Fruit fly (Drosophila melanogaster) whole organism, embryonic: ENCODE data around the gene CG10993.

Experiments used
- Adf1 ChIP-seq: fragments of 200-800 bp; sonication (Bioruptor generic); IDR thresholded peaks from 2 replicates; pipeline ENCODE4 v1.3.6; 2022; ENCODE audit warnings: missing biosample characterization, missing genetic modification characterization
- Aef1 ChIP-seq: fragments of 200-800 bp; sonication (Bioruptor generic); IDR thresholded peaks from 3 replicates; pipeline ENCODE4 v1.3.6; 2022; ENCODE audit warnings: missing biosample characterization, missing genetic modification characterization
- Antp ChIP-seq: fragments of 200-800 bp; sonication (Bioruptor generic); optimal IDR thresholded peaks from 3 replicates; lab custom pipeline; 2016; ENCODE audit warnings: missing biosample characterization, missing genetic modification characterization
- Asciz ChIP-seq: fragments of 200-800 bp; sonication (Bioruptor generic); optimal IDR thresholded peaks from 2 replicates; lab custom pipeline; 2017; ENCODE audit warnings: missing biosample characterization, mild to moderate bottlenecking, missing genetic modification characterization, missing genetic modification reagents
- CG14710 ChIP-seq: fragments of 200-800 bp; sonication (Bioruptor generic); optimal IDR thresholded peaks from 3 replicates; lab custom pipeline; 2019; ENCODE audit warnings: missing biosample characterization, mild to moderate bottlenecking, missing genetic modification characterization, moderate library complexity
- CrebB ChIP-seq: fragments of 200-800 bp; sonication (Bioruptor generic); optimal IDR thresholded peaks from 3 replicates; lab custom pipeline; 2018; ENCODE audit warnings: missing biosample characterization, mild to moderate bottlenecking, missing genetic modification characterization
- ara ChIP-seq: fragments of 200-800 bp; sonication (Bioruptor generic); IDR thresholded peaks from 2 replicates; pipeline ENCODE4 v1.3.6; 2022; ENCODE audit warnings: missing biosample characterization, missing genetic modification characterization
- fd64A ChIP-seq: fragments of 200-800 bp; sonication (Bioruptor generic); optimal IDR thresholded peaks from 3 replicates; lab custom pipeline; 2018; ENCODE audit warnings: missing biosample characterization, mild to moderate bottlenecking, missing genetic modification characterization
- mam ChIP-seq: fragments of 200-800 bp; sonication (Bioruptor generic); optimal IDR thresholded peaks from 3 replicates; lab custom pipeline; 2016; ENCODE audit warnings: missing biosample characterization, missing genetic modification characterization
- zen ChIP-seq: fragments of 200-800 bp; sonication (Bioruptor generic); optimal IDR thresholded peaks from 3 replicates; lab custom pipeline; 2018; ENCODE audit warnings: missing biosample characterization, mild to moderate bottlenecking, missing genetic modification characterization, moderate library complexity

DNA sequence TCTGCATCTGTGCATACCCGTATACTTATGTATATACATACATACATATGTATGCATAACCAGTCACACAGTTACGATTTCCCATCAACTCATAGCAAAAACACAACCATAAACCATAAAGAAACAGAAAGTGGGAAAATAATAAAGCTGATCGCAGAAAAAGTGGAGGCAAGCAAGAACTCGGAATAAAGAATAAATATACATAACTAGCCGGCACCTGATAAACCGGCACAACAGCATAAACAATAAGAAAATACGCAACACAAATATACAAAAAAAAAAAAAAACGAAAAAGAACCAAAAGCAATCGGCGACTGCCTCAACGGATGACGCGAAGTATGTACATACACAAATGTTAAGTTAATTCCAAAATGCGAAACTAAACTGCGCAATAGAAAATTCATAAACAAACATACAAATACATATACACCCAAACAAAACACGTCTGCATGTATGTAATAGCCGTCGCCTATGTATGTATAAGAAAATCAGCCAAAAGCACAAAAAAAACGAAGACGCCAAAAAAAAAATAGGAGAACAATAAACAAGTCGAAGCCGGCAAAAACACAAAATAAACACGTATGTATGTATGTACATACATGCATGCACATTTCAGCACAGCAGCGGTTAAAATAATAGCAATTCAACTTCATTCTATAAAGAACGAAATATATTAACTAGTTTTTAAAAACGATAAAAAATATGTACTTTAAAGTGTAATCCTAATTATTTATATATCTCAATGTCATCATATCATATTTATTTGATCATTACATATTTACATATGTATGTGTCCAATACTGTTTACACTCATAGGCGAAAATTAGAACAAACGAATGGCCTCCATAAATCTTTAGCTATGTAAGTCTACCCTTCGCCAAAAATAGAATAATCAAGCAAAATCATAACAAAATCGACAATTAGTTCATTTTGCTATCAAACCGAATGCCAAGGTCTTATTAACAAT, 41.7 kb downstream of the CG10993 start:
- no peak for TF ChIP-seq fd64A
- peak; percentile 38 for TF ChIP-seq CG14710 (tag; lab: Kevin White, UChicago)
- peak; percentile 22 for TF ChIP-seq zen (tag; lab: Kevin White, UChicago)
- TF ChIP-seq ara (GFP tag; lab: Robert Waterston, UW) = peak; percentile 59
- peak; percentile 46; the same call in 2 of the 3 replicates for TF ChIP-seq Aef1 (GFP tag; lab: Robert Waterston, UW)
- peak; percentile 29 for TF ChIP-seq Asciz (GFP tag; lab: Kevin White, UChicago)
- peak; percentile 20 for TF ChIP-seq CrebB (tag; lab: Kevin White, UChicago)
- TF ChIP-seq Antp = no peak
- TF ChIP-seq Adf1 (GFP tag; lab: Robert Waterston, UW) = peak; percentile 49
- TF ChIP-seq mam = peak; percentile 26
